Worm (Caenorhabditis elegans) whole organism, L3 larva: ENCODE measurements around the gene srd-43.

ENCODE experiments used
- R02D3.7 ChIP-seq: fragments of 150-350 bp; optimal IDR thresholded peaks from 2 replicates; lab custom pipeline; 2014; ENCODE audit warnings: missing biosample characterization, missing genetic modification characterization
- ZK546.5 ChIP-seq: sonication (generic microtip); optimal IDR thresholded peaks from 2 replicates; lab custom pipeline; 2017; ENCODE audit warnings: missing biosample characterization, missing genetic modification characterization
- aly-2 ChIP-seq: fragments of 150-350 bp; optimal IDR thresholded peaks from 2 replicates; lab custom pipeline; 2014; ENCODE audit warnings: missing biosample characterization, missing genetic modification characterization
- ama-1 ChIP-seq: fragments of 150-350 bp; optimal IDR thresholded peaks from 2 replicates; lab custom pipeline; 2018
- ceh-16 ChIP-seq: sonication (generic microtip); optimal IDR thresholded peaks from 2 replicates; lab custom pipeline; 2017; ENCODE audit warnings: missing biosample characterization, missing genetic modification characterization
- ceh-28 ChIP-seq: fragments of 150-350 bp; optimal IDR thresholded peaks from 2 replicates; lab custom pipeline; 2014; ENCODE audit warnings: missing biosample characterization, missing genetic modification reagents, missing genetic modification characterization
- ceh-82 ChIP-seq: fragments of 150-350 bp; optimal IDR thresholded peaks from 2 replicates; lab custom pipeline; 2014; ENCODE audit warnings: missing biosample characterization, missing genetic modification characterization
- ceh-9 ChIP-seq: sonication (generic microtip); optimal IDR thresholded peaks from 2 replicates; lab custom pipeline; 2018; ENCODE audit warnings: missing biosample characterization, missing genetic modification characterization
- daf-12 ChIP-seq: fragments of 150-350 bp; optimal IDR thresholded peaks from 2 replicates; lab custom pipeline; 2014; ENCODE audit warnings: missing biosample characterization, missing genetic modification reagents, missing genetic modification characterization
- egl-27 ChIP-seq: sonication (generic microtip); optimal IDR thresholded peaks from 4 replicates; lab custom pipeline; 2017; ENCODE audit warnings: missing biosample characterization, missing genetic modification reagents, missing genetic modification characterization
- egl-5 ChIP-seq: fragments of 150-350 bp; optimal IDR thresholded peaks from 2 replicates; lab custom pipeline; 2017; ENCODE audit warnings: missing biosample characterization, missing genetic modification reagents, missing genetic modification characterization, inconsistent platforms
- elt-1 ChIP-seq: fragments of 150-350 bp; optimal IDR thresholded peaks from 2 replicates; lab custom pipeline; 2014; ENCODE audit warnings: missing biosample characterization, missing genetic modification characterization
- elt-2 ChIP-seq: sonication (generic microtip); optimal IDR thresholded peaks from 2 replicates; lab custom pipeline; 2016; ENCODE audit warnings: missing genetic modification reagents, mild to moderate bottlenecking, missing genetic modification characterization, missing compliant biosample characterization
- elt-3 ChIP-seq, 3 experiments: fragments of 150-350 bp in 1 of 3; sonication (generic microtip) in 2 of 3; optimal IDR thresholded peaks; 2 replicates in 2 of 3; 4 replicates in 1 of 3; lab custom pipeline; 2014 to 2017; ENCODE audit warnings: missing biosample characterization in 3 of 3, missing genetic modification characterization in 3 of 3
- eor-1 ChIP-seq, 2 experiments: fragments of 150-350 bp; optimal IDR thresholded peaks; 2 replicates each; lab custom pipeline; 2014 to 2018; ENCODE audit warnings: missing biosample characterization in 2 of 2, missing genetic modification characterization in 2 of 2
- fkh-10 ChIP-seq: sonication (generic microtip); optimal IDR thresholded peaks from 2 replicates; lab custom pipeline; 2017; ENCODE audit warnings: missing biosample characterization, missing genetic modification reagents, missing genetic modification characterization
- fkh-2 ChIP-seq: fragments of 150-350 bp; optimal IDR thresholded peaks from 2 replicates; lab custom pipeline; 2014; ENCODE audit warnings: missing biosample characterization, missing genetic modification reagents, missing genetic modification characterization
- fos-1 ChIP-seq: fragments of 150-350 bp; optimal IDR thresholded peaks from 2 replicates; lab custom pipeline; 2014; ENCODE audit warnings: missing biosample characterization, missing genetic modification characterization
- hmg-11 ChIP-seq: sonication (generic microtip); optimal IDR thresholded peaks from 2 replicates; lab custom pipeline; 2016; ENCODE audit warnings: missing genetic modification characterization, missing compliant biosample characterization
- jun-1 ChIP-seq: fragments of 150-350 bp; optimal IDR thresholded peaks from 2 replicates; lab custom pipeline; 2014; ENCODE audit warnings: missing biosample characterization, missing genetic modification reagents, missing genetic modification characterization
- lin-15B ChIP-seq: fragments of 150-350 bp; optimal IDR thresholded peaks from 2 replicates; lab custom pipeline; 2014; ENCODE audit warnings: missing biosample characterization, missing genetic modification characterization
- lin-39 ChIP-seq: fragments of 150-350 bp; optimal IDR thresholded peaks from 2 replicates; lab custom pipeline; 2018; ENCODE audit warnings: missing biosample characterization, missing genetic modification reagents, missing genetic modification characterization
- lsy-12 ChIP-seq: sonication (generic microtip); optimal IDR thresholded peaks from 2 replicates; lab custom pipeline; 2016; ENCODE audit warnings: mild to moderate bottlenecking, missing genetic modification characterization, missing compliant biosample characterization
- mdl-1 ChIP-seq: fragments of 150-350 bp; optimal IDR thresholded peaks from 2 replicates; lab custom pipeline; 2014; ENCODE audit warnings: missing biosample characterization, missing genetic modification characterization
- mml-1 ChIP-seq: fragments of 150-350 bp; sonication (generic microtip); optimal IDR thresholded peaks from 3 replicates; lab custom pipeline; 2014; ENCODE audit warnings: missing biosample characterization, missing genetic modification characterization
- nfya-1 ChIP-seq: sonication (generic microtip); optimal IDR thresholded peaks from 2 replicates; lab custom pipeline; 2017; ENCODE audit warnings: missing genetic modification characterization, mild to moderate bottlenecking, missing compliant biosample characterization, antibody characterized with exemption, moderate library complexity; ENCODE audit not compliant: insufficient read depth
- nhr-11 ChIP-seq: fragments of 150-350 bp; optimal IDR thresholded peaks from 2 replicates; lab custom pipeline; 2014; ENCODE audit warnings: missing biosample characterization, missing genetic modification characterization
- nhr-12 ChIP-seq: fragments of 150-350 bp; optimal IDR thresholded peaks from 2 replicates; lab custom pipeline; 2014; ENCODE audit warnings: missing biosample characterization, missing genetic modification characterization
- nhr-23 ChIP-seq: fragments of 150-350 bp; optimal IDR thresholded peaks from 2 replicates; lab custom pipeline; 2014; ENCODE audit warnings: missing biosample characterization, missing genetic modification reagents, missing genetic modification characterization
- nhr-237 ChIP-seq: fragments of 150-350 bp; optimal IDR thresholded peaks from 2 replicates; lab custom pipeline; 2014; ENCODE audit warnings: missing biosample characterization, missing genetic modification characterization
- nhr-25 ChIP-seq: sonication (generic microtip); optimal IDR thresholded peaks from 2 replicates; lab custom pipeline; 2017; ENCODE audit warnings: missing biosample characterization, missing genetic modification characterization
- nhr-28 ChIP-seq: fragments of 150-350 bp; optimal IDR thresholded peaks from 2 replicates; lab custom pipeline; 2014; ENCODE audit warnings: missing biosample characterization, missing genetic modification characterization
- nhr-43 ChIP-seq: sonication (generic microtip); optimal IDR thresholded peaks from 2 replicates; lab custom pipeline; 2016; ENCODE audit warnings: mild to moderate bottlenecking, missing genetic modification characterization, missing compliant biosample characterization; ENCODE audit not compliant: poor library complexity, severe bottlenecking
- nhr-67 ChIP-seq: fragments of 150-350 bp; optimal IDR thresholded peaks from 2 replicates; lab custom pipeline; 2014; ENCODE audit warnings: missing biosample characterization, missing genetic modification characterization
- nhr-76 ChIP-seq: fragments of 150-350 bp; sonication (generic microtip); optimal IDR thresholded peaks from 5 replicates; lab custom pipeline; 2014; ENCODE audit warnings: missing biosample characterization, missing genetic modification characterization
- nhr-77 ChIP-seq: fragments of 150-350 bp; optimal IDR thresholded peaks from 2 replicates; lab custom pipeline; 2014; ENCODE audit warnings: missing biosample characterization, missing genetic modification characterization
- pha-4 ChIP-seq: fragments of 150-350 bp; optimal IDR thresholded peaks from 2 replicates; lab custom pipeline; 2014; ENCODE audit warnings: missing biosample characterization, missing genetic modification reagents, missing genetic modification characterization
- pqm-1 ChIP-seq: fragments of 150-350 bp; optimal IDR thresholded peaks from 2 replicates; lab custom pipeline; 2017; ENCODE audit warnings: missing biosample characterization, missing genetic modification characterization, inconsistent platforms
- sea-2 ChIP-seq: fragments of 150-350 bp; sonication (generic microtip); optimal IDR thresholded peaks from 4 replicates; lab custom pipeline; 2014; ENCODE audit warnings: missing biosample characterization, missing genetic modification reagents, missing genetic modification characterization
- skn-1 ChIP-seq: fragments of 150-350 bp; optimal IDR thresholded peaks from 2 replicates; lab custom pipeline; 2014; ENCODE audit warnings: missing biosample characterization, missing genetic modification characterization
- snpc-4 ChIP-seq: fragments of 150-350 bp; optimal IDR thresholded peaks from 2 replicates; lab custom pipeline; 2014; ENCODE audit warnings: missing biosample characterization, missing genetic modification characterization
- tbx-2 ChIP-seq: sonication (generic microtip); optimal IDR thresholded peaks from 2 replicates; lab custom pipeline; 2016; ENCODE audit warnings: mild to moderate bottlenecking, missing genetic modification characterization, missing compliant biosample characterization
- unc-39 ChIP-seq: sonication (generic microtip); optimal IDR thresholded peaks from 4 replicates; lab custom pipeline; 2017; ENCODE audit warnings: missing biosample characterization, missing genetic modification characterization
- unc-62 ChIP-seq: fragments of 150-350 bp; sonication (generic microtip); optimal IDR thresholded peaks from 4 replicates; lab custom pipeline; 2014; ENCODE audit warnings: missing biosample characterization, missing genetic modification reagents, missing genetic modification characterization
- zag-1 ChIP-seq: fragments of 150-350 bp; optimal IDR thresholded peaks from 2 replicates; lab custom pipeline; 2014; ENCODE audit warnings: missing biosample characterization, missing genetic modification characterization
- ztf-11 ChIP-seq: fragments of 150-350 bp; optimal IDR thresholded peaks from 2 replicates; lab custom pipeline; 2014; ENCODE audit warnings: missing biosample characterization, missing genetic modification characterization
- ztf-4 ChIP-seq: fragments of 150-350 bp; optimal IDR thresholded peaks from 2 replicates; lab custom pipeline; 2014; ENCODE audit warnings: missing biosample characterization, missing genetic modification characterization

The srd-43 gene

DNA sequence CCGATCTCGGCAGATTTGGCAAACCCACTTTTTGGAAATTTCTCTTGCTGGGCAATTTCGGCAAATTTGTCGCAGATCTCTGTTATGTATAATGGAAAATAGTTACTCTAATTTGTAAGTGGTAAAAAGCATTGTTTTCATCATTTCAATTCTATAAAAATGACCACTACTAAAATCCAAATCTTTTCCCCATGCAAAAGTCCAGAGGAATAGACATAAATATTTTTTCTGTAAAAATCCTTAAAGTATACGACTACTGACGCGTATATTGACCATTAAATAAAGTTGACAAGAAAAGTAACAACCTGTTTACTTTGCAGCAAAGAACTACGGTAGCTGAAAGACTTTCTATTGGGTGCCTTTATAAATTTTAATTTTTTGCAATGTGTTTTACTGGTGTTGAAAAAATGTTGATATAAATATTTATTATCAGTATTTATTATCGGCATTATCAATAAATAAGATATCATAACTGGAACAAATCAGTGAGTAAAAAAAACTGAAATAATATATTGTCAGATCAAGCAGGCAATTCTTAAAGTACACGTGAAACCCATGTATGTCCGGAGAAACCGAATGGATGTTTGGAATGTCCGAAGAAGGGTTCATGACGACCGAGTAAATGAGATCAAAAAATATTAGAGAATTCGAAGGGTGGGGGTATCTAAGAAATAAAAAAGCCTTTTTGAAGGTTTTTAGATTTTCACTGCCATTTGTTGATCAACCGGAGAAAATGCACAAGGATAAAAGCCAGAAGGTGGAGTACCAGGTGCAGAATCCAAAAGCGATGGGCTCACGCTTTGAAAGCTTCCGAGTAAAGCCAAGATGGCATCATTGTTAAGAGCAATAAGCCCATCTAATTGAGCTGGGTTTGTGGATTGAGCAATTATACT is 43.8 kb upstream of the srd-43 start (continued):
- TF ChIP-seq pqm-1 (tag; lab: Kevin White, UChicago), result peak; percentile 79

DNA sequence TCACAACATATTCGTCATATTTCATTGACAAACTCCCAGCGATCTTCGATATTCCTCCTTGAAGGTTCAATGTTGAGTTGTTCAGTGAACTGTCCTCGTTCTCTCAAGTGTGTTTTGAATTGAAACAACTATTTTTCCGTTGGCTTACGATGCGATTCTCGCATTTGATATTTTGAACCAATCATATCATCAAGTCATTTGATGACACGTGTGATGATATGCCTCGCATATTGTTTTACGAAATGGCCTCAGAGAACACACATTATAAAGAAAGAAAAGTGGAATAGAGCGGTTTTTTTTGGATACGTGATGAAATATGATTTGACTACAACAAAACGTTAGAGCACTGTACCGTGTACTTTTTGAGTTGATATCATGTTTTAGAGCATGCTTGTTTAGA is 42.8 kb upstream of the srd-43 start:
- TF ChIP-seq nhr-67 (no peak), lsy-12 (peak; percentile 23), nhr-43 (tag; lab: Kevin White, UChicago) (peak; percentile 96), nhr-28 (no peak), jun-1 (tag; lab: Kevin White, UChicago) (peak; percentile 19), nhr-25 (tag; lab: Kevin White, UChicago) (peak; percentile 30), fkh-10 (GFP tag; lab: Kevin White, UChicago) (no peak), sea-2 (no peak), nhr-237 (tag; lab: Kevin White, UChicago) (no peak), nhr-12 (tag; lab: Kevin White, UChicago) (no peak), nfya-1 (tag; lab: Kevin White, UChicago) (peak; percentile 58), egl-27 (no peak), egl-5 (no peak), mdl-1 (tag; lab: Kevin White, UChicago) (no peak), nhr-77 (tag; lab: Kevin White, UChicago) (no peak), tbx-2 (tag; lab: Kevin White, UChicago) (no peak), R02D3.7 (no peak), mml-1 (tag; lab: Kevin White, UChicago) (no peak), ceh-82 (tag; lab: Kevin White, UChicago) (no peak), nhr-11 (tag; lab: Kevin White, UChicago) (no peak), aly-2 (tag; lab: Kevin White, UChicago) (no peak), skn-1 (tag; lab: Kevin White, UChicago) (peak; percentile 49), pha-4 (peak; percentile 17), elt-3 (tag; optimal IDR thresholded peaks at IDR 0.05; lab: Kevin White, UChicago) (peak in 1 of 3 experiments; percentile 9), daf-12 (tag; lab: Kevin White, UChicago) (no peak), hmg-11 (tag; lab: Kevin White, UChicago) (no peak), ZK546.5 (tag; lab: Kevin White, UChicago) (no peak), ama-1 (lab: Kevin White, UChicago) (no peak), elt-1 (no peak), snpc-4 (tag; lab: Kevin White, UChicago) (no peak), ztf-11 (no peak), pqm-1 (tag; lab: Kevin White, UChicago) (peak; percentile 63), elt-2 (tag; lab: Kevin White, UChicago) (peak; percentile 64), ceh-28 (tag; lab: Kevin White, UChicago) (no peak), ceh-9 (tag; lab: Kevin White, UChicago) (no peak), lin-15B (no peak), unc-39 (tag; lab: Kevin White, UChicago) (no peak), lin-39 (tag; lab: Kevin White, UChicago) (no peak), nhr-23 (tag; lab: Kevin White, UChicago) (peak; percentile 85), unc-62 (GFP tag; lab: Kevin White, UChicago) (no peak), ztf-4 (peak; percentile 45), eor-1 (tag; optimal IDR thresholded peaks at IDR 0.05; lab: Kevin White, UChicago) (no peak), zag-1 (tag; lab: Kevin White, UChicago) (no peak), nhr-76 (tag; lab: Kevin White, UChicago) (no peak), ceh-16 (tag; lab: Kevin White, UChicago) (no peak), fkh-2 (tag; lab: Kevin White, UChicago) (no peak), fos-1 (tag; lab: Kevin White, UChicago) (no peak)
